Worm (Caenorhabditis elegans): ENCODE data around the gene mics-1.

Gene mics-1

ce11 chrV:10560621-10561020 is 17.5 kb downstream of the mics-1 start, which contains the start of gene col-152:
TSS of gene col-152 (plus strand) at chrV:10560921.
- no peak for TF ChIP-seq lin-11 (tag; optimal IDR thresholded peaks at IDR 0.05)
- TF ChIP-seq ceh-14 (tag; optimal IDR thresholded peaks at IDR 0.05) = no peak
- no peak for TF ChIP-seq ceh-22 (tag; optimal IDR thresholded peaks at IDR 0.05)
- TF ChIP-seq ceh-18 (tag; optimal IDR thresholded peaks at IDR 0.05) = no peak
- TF ChIP-seq eyg-1 (tag; optimal IDR thresholded peaks at IDR 0.05) = no peak
- TF ChIP-seq tbx-7 (tag; optimal IDR thresholded peaks at IDR 0.05) = no peak
- no peak for TF ChIP-seq K02D7.2 (tag; optimal IDR thresholded peaks at IDR 0.05)
- no peak for TF ChIP-seq unc-42 (tag; optimal IDR thresholded peaks at IDR 0.05)
- no peak for TF ChIP-seq hlh-6 (tag; optimal IDR thresholded peaks at IDR 0.05)
- no peak for TF ChIP-seq unc-55 (GFP tag; optimal IDR thresholded peaks at IDR 0.05)
- TF ChIP-seq odd-2 (tag; optimal IDR thresholded peaks at IDR 0.05) = no peak
- TF ChIP-seq ceh-9 (tag; optimal IDR thresholded peaks at IDR 0.05) = no peak
- TF ChIP-seq T23F11.4 (GFP tag; optimal IDR thresholded peaks at IDR 0.05) = no peak
- TF ChIP-seq hlh-15 (tag; optimal IDR thresholded peaks at IDR 0.05) = no peak

- TF ChIP-seq ceh-2 (tag; optimal IDR thresholded peaks at IDR 0.05) = no peak
- TF ChIP-seq sdc-2 (tag; optimal IDR thresholded peaks at IDR 0.05) = no peak
- no peak for TF ChIP-seq pat-9 (tag; optimal IDR thresholded peaks at IDR 0.05)
- TF ChIP-seq npax-4 (tag; optimal IDR thresholded peaks at IDR 0.05) = no peak
- no peak for TF ChIP-seq lin-11 (tag; optimal IDR thresholded peaks at IDR 0.05)
- TF ChIP-seq F13H6.1 (tag; optimal IDR thresholded peaks at IDR 0.05) = no peak
- no peak for TF ChIP-seq nfya-1 (tag; optimal IDR thresholded peaks at IDR 0.05)
Observed at ce11 chrV:10557676-10558075, 20.4 kb downstream of the mics-1 start, which contains the start of gene best-14. TSS of gene best-14 (plus strand) at chrV:10557976.

- no peak for TF ChIP-seq elt-2 (tag; optimal IDR thresholded peaks at IDR 0.05)
- TF ChIP-seq hlh-8 (tag; optimal IDR thresholded peaks at IDR 0.05) = no peak
- no peak for TF ChIP-seq pha-2 (tag; optimal IDR thresholded peaks at IDR 0.05)
- no peak for TF ChIP-seq ceh-22 (tag; optimal IDR thresholded peaks at IDR 0.05)
- no peak for TF ChIP-seq hlh-30 (tag; optimal IDR thresholded peaks at IDR 0.05; ENCODE audit: insufficient read depth)
- no peak for TF ChIP-seq unc-55 (GFP tag; optimal IDR thresholded peaks at IDR 0.05)
- TF ChIP-seq ceh-14 (tag; optimal IDR thresholded peaks at IDR 0.05) = no peak
- TF ChIP-seq lim-6 (tag; optimal IDR thresholded peaks at IDR 0.05) = no peak
- no peak for TF ChIP-seq Y22D7AL.16 (tag; optimal IDR thresholded peaks at IDR 0.05)
- no peak for TF ChIP-seq tbx-7 (tag; optimal IDR thresholded peaks at IDR 0.05)
Observed at ce11 chrV:10557094-10557493, 21.0 kb downstream of the mics-1 start.

- TF ChIP-seq ahr-1 (tag; optimal IDR thresholded peaks at IDR 0.05) (no peak), Y22D7AL.16 (tag; optimal IDR thresholded peaks at IDR 0.05) (no peak), ceh-6 (GFP tag; optimal IDR thresholded peaks at IDR 0.05) (no peak), ceh-30 (tag; optimal IDR thresholded peaks at IDR 0.05) (no peak), ref-2 (tag; optimal IDR thresholded peaks at IDR 0.05) (no peak), hlh-8 (tag; optimal IDR thresholded peaks at IDR 0.05) (no peak), hlh-6 (tag; optimal IDR thresholded peaks at IDR 0.05) (no peak), dve-1 (tag; optimal IDR thresholded peaks at IDR 0.05) (no peak), hlh-15 (tag; optimal IDR thresholded peaks at IDR 0.05) (no peak), ceh-2 (tag; optimal IDR thresholded peaks at IDR 0.05) (no peak), C38D4.7 (GFP tag; optimal IDR thresholded peaks at IDR 0.05) (no peak), odd-2 (tag; optimal IDR thresholded peaks at IDR 0.05) (no peak), tbx-7 (tag; optimal IDR thresholded peaks at IDR 0.05) (no peak), unc-3 (GFP tag; conservative IDR thresholded peaks at IDR 0.05) (no peak), unc-3 (tag; optimal IDR thresholded peaks at IDR 0.05) (no peak), ceh-14 (tag; optimal IDR thresholded peaks at IDR 0.05) (no peak), nhr-11 (tag; optimal IDR thresholded peaks at IDR 0.05) (no peak), npax-4 (tag; optimal IDR thresholded peaks at IDR 0.05) (no peak), pqm-1 (tag; optimal IDR thresholded peaks at IDR 0.05) (no peak)
Observed at ce11 chrV:10556362-10556761, 21.8 kb downstream of the mics-1 start.

All from whole organism, late embryonic.